Worm (Caenorhabditis elegans) whole organism, L1 larva: ENCODE measurements around the gene bmk-1.

Experiments used
- aha-1 ChIP-seq: fragments of 150-350 bp; optimal IDR thresholded peaks from 2 replicates; lab custom pipeline; 2014; ENCODE audit warnings: missing biosample characterization, missing genetic modification characterization
- ceh-8 ChIP-seq: fragments of 200-800 bp; sonication (Bioruptor generic); optimal IDR thresholded peaks from 2 replicates; lab custom pipeline; 2018; ENCODE audit warnings: mild to moderate bottlenecking, missing genetic modification characterization, moderate library complexity, missing compliant biosample characterization
- ceh-82 ChIP-seq, 3 experiments: fragments of 150-350 bp in 1 of 3; sonication (generic microtip) in 2 of 3; optimal IDR thresholded peaks; 2 replicates each; lab custom pipeline; 2014 to 2017; ENCODE audit warnings: missing biosample characterization in 3 of 3, missing genetic modification characterization in 3 of 3
- ces-1 ChIP-seq: fragments of 150-350 bp; optimal IDR thresholded peaks from 2 replicates; lab custom pipeline; 2014; ENCODE audit warnings: missing biosample characterization, missing genetic modification reagents, missing genetic modification characterization
- efl-1 ChIP-seq, 4 experiments: fragments of 150-350 bp; optimal IDR thresholded peaks in 3 of 4; peaks in 1 of 4; 1 replicate in 1 of 4; 2 replicates in 3 of 4; lab custom pipeline; 2014; ENCODE audit warnings: missing biosample characterization in 2 of 4, missing genetic modification characterization in 2 of 4, missing genetic modification reagents in 2 of 4
- elt-3 ChIP-seq, 6 experiments: fragments of 150-350 bp in 1 of 6; sonication (generic microtip); optimal IDR thresholded peaks; 2 replicates each; lab custom pipeline; 2017 to 2018; ENCODE audit warnings: missing biosample characterization in 6 of 6, missing genetic modification characterization in 6 of 6, inconsistent platforms in 1 of 6
- irx-1 ChIP-seq: sonication (generic microtip); optimal IDR thresholded peaks from 2 replicates; lab custom pipeline; 2016; ENCODE audit warnings: missing genetic modification characterization, missing compliant biosample characterization
- isw-1 ChIP-seq: fragments of 200-800 bp; sonication (Bioruptor generic); IDR thresholded peaks from 2 replicates; pipeline ENCODE4 v1.3.6; 2022; ENCODE audit warnings: missing genetic modification characterization, missing compliant biosample characterization
- lin-14 ChIP-seq: fragments of 200-800 bp; sonication (Bioruptor generic); optimal IDR thresholded peaks from 2 replicates; lab custom pipeline; 2018; ENCODE audit warnings: mild to moderate bottlenecking, missing genetic modification characterization, moderate library complexity, missing compliant biosample characterization
- lin-39 ChIP-seq: fragments of 150-350 bp; optimal IDR thresholded peaks from 2 replicates; lab custom pipeline; 2014; ENCODE audit warnings: missing biosample characterization, missing genetic modification reagents, missing genetic modification characterization
- mab-9 ChIP-seq: fragments of 200-800 bp; sonication (Bioruptor generic); IDR thresholded peaks from 2 replicates; pipeline ENCODE4 v1.3.6; 2022; ENCODE audit warnings: missing genetic modification reagents, missing genetic modification characterization, missing compliant biosample characterization
- mef-2 ChIP-seq: fragments of 150-350 bp; optimal IDR thresholded peaks from 2 replicates; lab custom pipeline; 2014; ENCODE audit warnings: missing biosample characterization, missing genetic modification characterization
- mep-1 ChIP-seq: fragments of 150-350 bp; optimal IDR thresholded peaks from 2 replicates; lab custom pipeline; 2014; ENCODE audit warnings: missing biosample characterization, missing genetic modification characterization
- nhr-19 ChIP-seq: fragments of 200-800 bp; sonication (Bioruptor generic); conservative IDR thresholded peaks from 2 replicates; pipeline ENCODE4 v1.3.6; 2022; ENCODE audit warnings: missing genetic modification characterization, missing compliant biosample characterization
- nhr-47 ChIP-seq: sonication (generic microtip); optimal IDR thresholded peaks from 2 replicates; lab custom pipeline; 2016; ENCODE audit warnings: mild to moderate bottlenecking, missing genetic modification characterization, moderate library complexity, missing compliant biosample characterization
- nhr-71 ChIP-seq: sonication (generic microtip); optimal IDR thresholded peaks from 2 replicates; lab custom pipeline; 2016; ENCODE audit warnings: mild to moderate bottlenecking, missing genetic modification characterization, moderate library complexity, missing compliant biosample characterization
- nhr-84 ChIP-seq: sonication (generic microtip); optimal IDR thresholded peaks from 2 replicates; lab custom pipeline; 2017; ENCODE audit warnings: missing biosample characterization, missing genetic modification characterization
- nhr-85 ChIP-seq: sonication (generic microtip); peaks from one replicate; lab custom pipeline; 2016; ENCODE audit warnings: missing genetic modification characterization, inconsistent platforms, missing compliant biosample characterization
- nhr-90 ChIP-seq: sonication (generic microtip); optimal IDR thresholded peaks from 2 replicates; lab custom pipeline; 2016; ENCODE audit warnings: mild to moderate bottlenecking, missing genetic modification characterization, missing compliant biosample characterization; ENCODE audit not compliant: poor library complexity
- pax-3 ChIP-seq: fragments of 200-800 bp; sonication (Bioruptor generic); optimal IDR thresholded peaks from 2 replicates; lab custom pipeline; 2018; ENCODE audit warnings: mild to moderate bottlenecking, missing genetic modification characterization, moderate library complexity, missing compliant biosample characterization
- snu-23 ChIP-seq: sonication (generic microtip); optimal IDR thresholded peaks from 2 replicates; lab custom pipeline; 2016; ENCODE audit warnings: missing genetic modification characterization, missing compliant biosample characterization
- sox-4 ChIP-seq: sonication (generic microtip); optimal IDR thresholded peaks from 2 replicates; lab custom pipeline; 2016; ENCODE audit warnings: missing genetic modification characterization, missing compliant biosample characterization
- tbx-2 ChIP-seq: sonication (generic microtip); optimal IDR thresholded peaks from 2 replicates; lab custom pipeline; 2016; ENCODE audit warnings: missing genetic modification characterization, missing compliant biosample characterization
- tlp-1 ChIP-seq: fragments of 150-350 bp; optimal IDR thresholded peaks from 2 replicates; lab custom pipeline; 2014; ENCODE audit warnings: missing biosample characterization, missing genetic modification characterization
- unc-130 ChIP-seq: fragments of 150-350 bp; optimal IDR thresholded peaks from 2 replicates; lab custom pipeline; 2017; ENCODE audit warnings: missing biosample characterization, missing genetic modification characterization, inconsistent platforms
- unc-62 ChIP-seq: fragments of 150-350 bp; optimal IDR thresholded peaks from 2 replicates; lab custom pipeline; 2014; ENCODE audit warnings: missing biosample characterization, missing genetic modification reagents, missing genetic modification characterization
- xbp-1 ChIP-seq: sonication (generic microtip); optimal IDR thresholded peaks from 2 replicates; lab custom pipeline; 2016; ENCODE audit warnings: missing genetic modification characterization, missing compliant biosample characterization
- ztf-11 ChIP-seq, 2 experiments: sonication (generic microtip); optimal IDR thresholded peaks; 2 replicates each; lab custom pipeline; 2016 to 2017; ENCODE audit warnings: missing genetic modification characterization in 2 of 2, missing biosample characterization in 1 of 2, missing compliant biosample characterization in 1 of 2

The bmk-1 gene

DNA sequence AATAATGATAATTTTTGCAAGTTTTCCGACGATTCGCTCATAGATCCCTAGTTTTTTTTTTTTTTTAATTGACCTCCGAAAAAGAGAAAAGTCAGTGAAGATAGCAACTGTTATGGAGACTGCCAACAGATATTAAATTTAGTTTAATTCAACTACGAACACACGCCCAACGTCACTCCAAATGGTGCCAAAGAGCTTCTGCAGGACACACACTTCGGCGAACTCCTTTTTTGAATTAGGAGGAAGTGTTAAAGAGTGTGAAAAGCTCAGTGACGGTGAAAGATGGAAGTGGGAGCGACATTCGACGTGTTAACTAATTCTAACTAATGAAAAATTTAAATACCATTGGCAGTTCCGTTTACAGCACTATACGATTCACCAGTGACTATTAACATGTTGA is 44.8 kb downstream of the bmk-1 start:
- TF ChIP-seq efl-1 (optimal IDR thresholded peaks at IDR 0.05; lab: Kevin White, UChicago) (no peak), efl-1 (GFP tag; optimal IDR thresholded peaks at IDR 0.05 in 1 of 2; lab: Kevin White, UChicago) (peak in 1 of 2 experiments; percentile 84), nhr-19 (GFP tag; lab: Robert Waterston, UW) (no peak)

DNA sequence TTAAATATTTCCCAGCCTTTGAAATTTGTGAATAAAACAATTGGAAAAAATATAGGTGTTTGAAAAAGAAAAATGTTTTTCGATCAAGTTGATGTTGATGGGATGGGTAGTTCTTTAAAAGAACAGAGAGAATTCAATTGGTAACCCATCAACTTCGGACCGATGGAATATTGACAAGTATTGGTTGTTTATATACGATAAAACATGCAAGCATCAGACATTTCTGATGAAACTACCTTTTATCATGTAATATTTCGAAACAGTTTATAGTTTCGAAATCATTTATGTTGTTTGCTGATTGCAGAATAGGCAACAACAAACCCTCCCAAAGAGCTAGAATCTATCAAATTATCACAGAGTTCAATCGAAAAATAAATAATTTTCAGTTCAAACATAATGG is 46.9 kb downstream of the bmk-1 start:
- TF ChIP-seq xbp-1 (tag; lab: Kevin White, UChicago) (no peak), nhr-90 (tag; lab: Kevin White, UChicago) (no peak), nhr-85 (tag; lab: Kevin White, UChicago) (no peak), mab-9 (GFP tag; lab: Robert Waterston, UW) (no peak), tlp-1 (tag; lab: Kevin White, UChicago) (no peak), nhr-47 (tag; lab: Kevin White, UChicago) (no peak), mep-1 (no peak), isw-1 (GFP tag; lab: Robert Waterston, UW) (no peak), unc-130 (no peak), snu-23 (GFP tag; lab: Kevin White, UChicago) (no peak), ces-1 (GFP tag; lab: Kevin White, UChicago) (no peak)
- TF ChIP-seq, all 84 proteins: peak for 0

DNA sequence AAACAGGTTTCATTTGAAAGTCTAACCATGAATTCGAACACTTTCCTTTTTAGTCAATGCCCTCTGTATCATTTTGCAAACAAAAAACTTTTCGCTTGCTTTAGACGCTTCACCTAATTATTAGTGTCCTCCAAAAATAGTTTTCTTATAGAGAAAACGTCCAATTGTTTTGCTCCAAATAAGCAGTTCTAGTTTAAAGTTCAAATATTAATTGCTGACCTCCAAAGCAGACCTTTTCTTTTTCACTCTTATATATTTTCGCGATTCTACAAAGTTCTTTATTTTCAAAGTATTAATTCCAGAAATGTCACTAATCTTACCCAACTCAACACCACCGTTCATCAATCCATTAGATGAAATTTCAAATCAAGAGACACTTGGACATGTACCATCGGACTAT is 48.0 kb downstream of the bmk-1 start, which contains the start of gene gnrr-2:
TSS of gene gnrr-2 (plus strand) at position 301 of the 400 bp plus-strand sequence.
- TF ChIP-seq ceh-82 (tag; optimal IDR thresholded peaks at IDR 0.05; lab: Kevin White, UChicago) (no peak), nhr-47 (tag; lab: Kevin White, UChicago) (no peak), nhr-84 (no peak), lin-39 (tag; lab: Kevin White, UChicago) (no peak), ztf-11 (tag; optimal IDR thresholded peaks at IDR 0.05; lab: Kevin White, UChicago) (no peak), aha-1 (tag; lab: Kevin White, UChicago) (no peak), sox-4 (no peak)

DNA sequence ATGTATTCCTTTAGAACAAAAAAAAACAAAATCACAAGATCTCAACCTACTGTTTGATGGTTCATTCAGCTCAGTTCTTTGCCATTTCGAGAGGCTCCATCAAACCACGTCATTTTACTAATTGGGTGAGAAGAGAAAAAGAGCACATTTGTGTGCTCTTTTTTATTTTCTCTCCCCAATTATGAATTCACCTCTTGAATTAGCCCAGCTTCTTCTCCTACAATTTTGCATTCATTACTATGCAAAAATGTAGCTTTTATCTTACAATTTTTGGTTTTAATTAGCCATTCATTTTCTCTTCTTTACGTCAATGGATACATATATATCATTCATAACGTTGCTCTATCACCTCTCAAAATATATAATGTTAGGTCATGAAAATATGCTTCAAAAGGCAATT is 51.1 kb downstream of the bmk-1 start:
- TF ChIP-seq pax-3 (tag; lab: Kevin White, UChicago) (peak; percentile 5), nhr-71 (tag; lab: Kevin White, UChicago) (peak; percentile 11), ceh-8 (GFP tag; lab: Kevin White, UChicago) (peak; percentile 90), tbx-2 (tag; lab: Kevin White, UChicago) (no peak), irx-1 (tag; lab: Kevin White, UChicago) (no peak), unc-62 (GFP tag; lab: Kevin White, UChicago) (no peak), lin-14 (GFP tag; lab: Kevin White, UChicago) (peak; percentile 48), elt-3 (tag; optimal IDR thresholded peaks at IDR 0.05; lab: Kevin White, UChicago) (no peak), mef-2 (tag; lab: Kevin White, UChicago) (no peak)
